Fruit fly (Drosophila melanogaster): ENCODE results near the gene CG32413.

DNA sequence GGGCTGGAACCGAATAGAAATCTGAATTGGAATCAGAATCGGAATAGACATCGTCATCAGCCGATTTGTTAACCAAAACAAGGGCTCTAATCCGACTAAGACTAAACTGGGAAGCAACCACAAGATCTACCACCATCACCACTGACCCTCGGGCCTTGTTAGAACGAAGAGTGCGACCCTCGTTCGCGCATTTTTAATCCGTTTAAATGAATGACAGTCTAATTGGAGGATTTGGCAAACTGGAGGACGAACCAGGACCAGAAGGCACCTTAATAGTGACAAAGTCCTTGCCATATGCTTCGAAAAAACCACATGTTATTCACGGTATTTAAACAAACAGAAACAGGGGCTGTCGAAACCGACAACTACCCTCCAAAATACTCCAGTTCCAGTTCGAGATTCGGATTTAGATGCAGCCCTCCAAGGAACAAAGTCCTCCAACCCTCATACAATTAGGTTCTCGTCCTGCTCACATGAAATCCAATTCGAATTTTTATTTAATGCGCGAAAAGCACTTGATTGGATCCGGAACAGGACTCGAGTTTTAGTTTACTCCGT, 25.0 kb downstream of the CG32413 start:
- no peak for TF ChIP-seq CG10348 (GFP tag; IDR thresholded peaks at IDR 0.05)
- no peak for TF ChIP-seq CG8159 (tag; optimal IDR thresholded peaks at IDR 0.05)
- TF ChIP-seq Pif1A (GFP tag; optimal IDR thresholded peaks at IDR 0.05), result no peak
- no peak for TF ChIP-seq CG15710 (tag; optimal IDR thresholded peaks at IDR 0.05)
- no peak for TF ChIP-seq CG9948 (tag; optimal IDR thresholded peaks at IDR 0.05)
- no peak for TF ChIP-seq CG13204 (GFP tag; optimal IDR thresholded peaks at IDR 0.05)
- TF ChIP-seq gl (tag; optimal IDR thresholded peaks at IDR 0.05), result no peak
- no peak for TF ChIP-seq EcR (GFP tag; optimal IDR thresholded peaks at IDR 0.05)
- no peak for TF ChIP-seq CG12605 (GFP tag; IDR thresholded peaks at IDR 0.05)
- no peak for TF ChIP-seq Ets98B (GFP tag; IDR thresholded peaks at IDR 0.05)

Data from whole organism, pupa.